Fruit fly (Drosophila melanogaster) whole organism, embryonic: ENCODE results near the gene ftz-f1.

ENCODE experiments used
- BEAF-32 ChIP-seq: fragments of 200-800 bp; sonication (Bioruptor generic); optimal IDR thresholded peaks from 3 replicates; lab custom pipeline; 2017; ENCODE audit warnings: missing biosample characterization, missing genetic modification characterization, mild to moderate bottlenecking, moderate library complexity, missing genetic modification reagents
- Bdp1 ChIP-seq: fragments of 200-800 bp; sonication (Bioruptor generic); optimal IDR thresholded peaks from 3 replicates; lab custom pipeline; 2016; ENCODE audit warnings: missing biosample characterization, missing genetic modification characterization
- Bteb2 ChIP-seq: fragments of 200-800 bp; sonication (Bioruptor generic); optimal IDR thresholded peaks from 2 replicates; lab custom pipeline; 2016; ENCODE audit warnings: missing biosample characterization, missing genetic modification characterization
- C15 ChIP-seq: fragments of 200-800 bp; sonication (Bioruptor generic); IDR thresholded peaks from 3 replicates; pipeline ENCODE4 v1.3.6; 2022; ENCODE audit warnings: missing biosample characterization, missing genetic modification characterization
- CG10321 ChIP-seq: fragments of 200-800 bp; sonication (Bioruptor generic); IDR thresholded peaks from 2 replicates; pipeline ENCODE4 v1.3.6; 2022; ENCODE audit warnings: missing biosample characterization, missing genetic modification characterization
- CG11247 ChIP-seq: fragments of 200-800 bp; sonication (Bioruptor generic); IDR thresholded peaks from 2 replicates; pipeline ENCODE4 v1.3.6; 2022; ENCODE audit warnings: missing biosample characterization, missing genetic modification characterization
- CG13894 ChIP-seq: fragments of 200-800 bp; sonication (Bioruptor generic); optimal IDR thresholded peaks from 3 replicates; lab custom pipeline; 2018; ENCODE audit warnings: missing biosample characterization, mild to moderate bottlenecking, missing genetic modification characterization, moderate library complexity
- CG15514 ChIP-seq: fragments of 200-800 bp; sonication (Bioruptor generic); optimal IDR thresholded peaks from 3 replicates; lab custom pipeline; 2017; ENCODE audit warnings: missing biosample characterization, missing genetic modification characterization, mild to moderate bottlenecking, moderate library complexity, missing genetic modification reagents
- CG16779 ChIP-seq: fragments of 200-800 bp; sonication (Bioruptor generic); IDR thresholded peaks from 2 replicates; pipeline ENCODE4 v1.3.6; 2022; ENCODE audit warnings: missing biosample characterization, missing genetic modification characterization
- CG3163 ChIP-seq: fragments of 200-800 bp; sonication (Bioruptor generic); optimal IDR thresholded peaks from 3 replicates; lab custom pipeline; 2016; ENCODE audit warnings: missing biosample characterization, missing genetic modification characterization
- CG4328 ChIP-seq: fragments of 200-800 bp; sonication (Bioruptor generic); optimal IDR thresholded peaks from 3 replicates; lab custom pipeline; 2017; ENCODE audit warnings: missing biosample characterization, missing genetic modification reagents, missing genetic modification characterization
- CG43689 ChIP-seq: fragments of 200-800 bp; sonication (Bioruptor generic); IDR thresholded peaks from 2 replicates; pipeline ENCODE4 v1.3.6; 2022; ENCODE audit warnings: missing biosample characterization, missing genetic modification characterization
- CG4707 ChIP-seq: fragments of 200-800 bp; sonication (Bioruptor generic); optimal IDR thresholded peaks from 2 replicates; lab custom pipeline; 2018; ENCODE audit warnings: missing biosample characterization, mild to moderate bottlenecking, missing genetic modification characterization, moderate library complexity
- CG5180 ChIP-seq: fragments of 200-800 bp; sonication (Bioruptor generic); optimal IDR thresholded peaks from 3 replicates; lab custom pipeline; 2017; ENCODE audit warnings: missing biosample characterization, missing genetic modification characterization, mild to moderate bottlenecking, moderate library complexity, missing genetic modification reagents
- CG8281 ChIP-seq: fragments of 200-800 bp; sonication (Bioruptor generic); optimal IDR thresholded peaks from 2 replicates; lab custom pipeline; 2018; ENCODE audit warnings: missing biosample characterization, mild to moderate bottlenecking, missing genetic modification characterization, moderate library complexity
- CG8478 ChIP-seq: fragments of >200 bp; optimal IDR thresholded peaks from 2 replicates; lab custom pipeline; 2018
- CG8944 ChIP-seq: fragments of 200-800 bp; sonication (Bioruptor generic); optimal IDR thresholded peaks from 3 replicates; lab custom pipeline; 2016; ENCODE audit warnings: missing biosample characterization, missing genetic modification characterization
- Drgx ChIP-seq: fragments of 200-800 bp; sonication (Bioruptor generic); IDR thresholded peaks from 2 replicates; pipeline ENCODE4 v1.3.6; 2022; ENCODE audit warnings: missing biosample characterization, missing genetic modification characterization
- E2f1 ChIP-seq: fragments of 200-800 bp; sonication (Bioruptor generic); IDR thresholded peaks from 2 replicates; pipeline ENCODE4 v1.3.6; 2022; ENCODE audit warnings: missing biosample characterization, missing genetic modification characterization
- E2f2 ChIP-seq: fragments of 200-800 bp; sonication (Bioruptor generic); IDR thresholded peaks from 2 replicates; pipeline ENCODE4 v1.3.6; 2022; ENCODE audit warnings: missing biosample characterization, missing genetic modification characterization
- Gug ChIP-seq: fragments of 200-800 bp; sonication (Bioruptor generic); IDR thresholded peaks from 4 replicates; pipeline ENCODE4 v1.3.6; 2022; ENCODE audit warnings: missing biosample characterization, missing genetic modification characterization
- H2.0 ChIP-seq: fragments of 200-800 bp; sonication (Bioruptor generic); IDR thresholded peaks from 2 replicates; pipeline ENCODE4 v1.3.6; 2022; ENCODE audit warnings: missing biosample characterization, missing genetic modification characterization
- Hand ChIP-seq: fragments of 200-800 bp; sonication (Bioruptor generic); optimal IDR thresholded peaks from 2 replicates; lab custom pipeline; 2017; ENCODE audit warnings: mild to moderate bottlenecking, missing biosample characterization, missing genetic modification reagents, missing genetic modification characterization
- Neu2 ChIP-seq: fragments of 200-800 bp; sonication (Bioruptor generic); optimal IDR thresholded peaks from 3 replicates; lab custom pipeline; 2016; ENCODE audit warnings: missing biosample characterization, missing genetic modification characterization, borderline replicate concordance
- Nf-YA ChIP-seq: fragments of 200-800 bp; sonication (Bioruptor generic); IDR thresholded peaks from 2 replicates; pipeline ENCODE4 v1.3.6; 2022; ENCODE audit warnings: missing biosample characterization, missing genetic modification characterization
- Ptx1 ChIP-seq: fragments of 200-800 bp; sonication (Bioruptor generic); IDR thresholded peaks from 2 replicates; pipeline ENCODE4 v1.3.6; 2022; ENCODE audit warnings: missing biosample characterization, missing genetic modification characterization
- Xbp1 ChIP-seq: fragments of 200-800 bp; sonication (Bioruptor generic); optimal IDR thresholded peaks from 3 replicates; lab custom pipeline; 2016; ENCODE audit warnings: missing biosample characterization, mild to moderate bottlenecking, missing genetic modification characterization
- YL-1 ChIP-seq: fragments of 200-800 bp; sonication (Bioruptor generic); optimal IDR thresholded peaks from 3 replicates; lab custom pipeline; 2017; ENCODE audit warnings: missing biosample characterization, mild to moderate bottlenecking, missing genetic modification characterization
- abd-A ChIP-seq: fragments of 200-800 bp; sonication (Bioruptor generic); optimal IDR thresholded peaks from 3 replicates; lab custom pipeline; 2019; ENCODE audit warnings: missing biosample characterization, mild to moderate bottlenecking, missing genetic modification characterization, moderate library complexity
- ase ChIP-seq: fragments of 200-800 bp; sonication (Bioruptor generic); IDR thresholded peaks from 3 replicates; pipeline ENCODE4 v1.3.6; 2022; ENCODE audit warnings: missing biosample characterization, missing genetic modification characterization
- bab2 ChIP-seq: fragments of 200-800 bp; sonication (Bioruptor generic); optimal IDR thresholded peaks from 2 replicates; lab custom pipeline; 2016; ENCODE audit warnings: missing biosample characterization, missing genetic modification characterization
- bowl ChIP-seq: fragments of 200-800 bp; sonication (Bioruptor generic); IDR thresholded peaks from 2 replicates; pipeline ENCODE4 v1.3.6; 2022; ENCODE audit warnings: missing biosample characterization, missing genetic modification characterization
- cg ChIP-seq: fragments of 200-800 bp; sonication (Bioruptor generic); optimal IDR thresholded peaks from 3 replicates; lab custom pipeline; 2019; ENCODE audit warnings: missing biosample characterization, mild to moderate bottlenecking, missing genetic modification characterization, moderate library complexity
- chm ChIP-seq: fragments of 200-800 bp; sonication (Bioruptor generic); IDR thresholded peaks from 2 replicates; pipeline ENCODE4 v1.3.6; 2022; ENCODE audit warnings: missing biosample characterization, missing genetic modification characterization
- crol ChIP-seq: fragments of 200-800 bp; sonication (Bioruptor generic); IDR thresholded peaks from 2 replicates; pipeline ENCODE4 v1.3.6; 2022; ENCODE audit warnings: missing biosample characterization, missing genetic modification characterization
- disco-r ChIP-seq: fragments of 200-800 bp; sonication (Bioruptor generic); optimal IDR thresholded peaks from 2 replicates; lab custom pipeline; 2016; ENCODE audit warnings: missing biosample characterization, missing genetic modification characterization
- exex ChIP-seq: fragments of 200-800 bp; sonication (Bioruptor generic); optimal IDR thresholded peaks from 4 replicates; lab custom pipeline; 2018; ENCODE audit warnings: missing biosample characterization, mild to moderate bottlenecking, missing genetic modification characterization, moderate library complexity
- kni ChIP-seq: fragments of 200-800 bp; sonication (Bioruptor generic); optimal IDR thresholded peaks from 3 replicates; lab custom pipeline; 2017; ENCODE audit warnings: mild to moderate bottlenecking, missing biosample characterization, missing genetic modification reagents, missing genetic modification characterization
- nmo ChIP-seq: fragments of 200-800 bp; sonication (Bioruptor generic); optimal IDR thresholded peaks from 2 replicates; lab custom pipeline; 2018; ENCODE audit warnings: missing biosample characterization, mild to moderate bottlenecking, missing genetic modification characterization, moderate library complexity
- nom ChIP-seq: fragments of 200-800 bp; sonication (Bioruptor generic); optimal IDR thresholded peaks from 2 replicates; lab custom pipeline; 2017; ENCODE audit warnings: missing biosample characterization, missing genetic modification characterization, mild to moderate bottlenecking, moderate library complexity, missing genetic modification reagents
- rib ChIP-seq: fragments of 200-800 bp; sonication (Bioruptor generic); IDR thresholded peaks from 2 replicates; pipeline ENCODE4 v1.3.6; 2022; ENCODE audit warnings: missing biosample characterization, missing genetic modification characterization
- scrt ChIP-seq: fragments of 200-800 bp; sonication (Bioruptor generic); optimal IDR thresholded peaks from 2 replicates; lab custom pipeline; 2018; ENCODE audit warnings: missing biosample characterization, mild to moderate bottlenecking, missing genetic modification characterization, moderate library complexity
- stc ChIP-seq: fragments of 200-800 bp; sonication (Bioruptor generic); IDR thresholded peaks from 2 replicates; pipeline ENCODE4 v1.3.6; 2022; ENCODE audit warnings: missing biosample characterization, missing genetic modification characterization
- sug ChIP-seq: fragments of 200-800 bp; optimal IDR thresholded peaks from 2 replicates; lab custom pipeline; 2019; ENCODE audit warnings: missing biosample characterization, mild to moderate bottlenecking, missing genetic modification characterization, moderate library complexity
- tin ChIP-seq: fragments of 200-800 bp; sonication (Bioruptor generic); optimal IDR thresholded peaks from 3 replicates; lab custom pipeline; 2016; ENCODE audit warnings: missing biosample characterization, missing genetic modification characterization
- trem ChIP-seq: fragments of 200-800 bp; optimal IDR thresholded peaks from 3 replicates; lab custom pipeline; 2019; ENCODE audit warnings: missing biosample characterization, mild to moderate bottlenecking, missing genetic modification characterization, moderate library complexity
- ttk ChIP-seq: fragments of 200-800 bp; sonication (Bioruptor generic); IDR thresholded peaks from 2 replicates; pipeline ENCODE4 v2.1.2; 2022; ENCODE audit warnings: missing biosample characterization, missing genetic modification characterization
- unpg ChIP-seq: fragments of 200-800 bp; sonication (Bioruptor generic); optimal IDR thresholded peaks from 3 replicates; lab custom pipeline; 2018; ENCODE audit warnings: missing biosample characterization, mild to moderate bottlenecking, missing genetic modification characterization, moderate library complexity
- vvl ChIP-seq: fragments of 200-800 bp; sonication (Bioruptor generic); IDR thresholded peaks from 2 replicates; pipeline ENCODE4 v1.3.6; 2022; ENCODE audit warnings: missing biosample characterization, missing genetic modification characterization
- zen2 ChIP-seq: fragments of 200-800 bp; sonication (Bioruptor generic); IDR thresholded peaks from 3 replicates; pipeline ENCODE4 v1.3.6; 2022; ENCODE audit warnings: missing biosample characterization, missing genetic modification characterization; ENCODE audit not compliant: partially characterized antibody

The ftz-f1 gene

dm6 chr3L:18772014-18772560 lies 29.0 kb downstream of the ftz-f1 start (continued):
- TF ChIP-seq kni: peak; percentile 32
- TF ChIP-seq ase (GFP tag; lab: Robert Waterston, UW): peak; percentile 15; the same call in 1 of the 3 replicates
- TF ChIP-seq CG15514 (GFP tag; lab: Kevin White, UChicago): peak; percentile 4
- TF ChIP-seq CG11247 (GFP tag; lab: Robert Waterston, UW): peak; percentile 27; the same call in 1 of the 2 replicates
- TF ChIP-seq nom (GFP tag; lab: Kevin White, UChicago): no peak
- TF ChIP-seq vvl (GFP tag; lab: Robert Waterston, UW): no peak; the same call in 1 of the 2 replicates
- TF ChIP-seq CG43689 (GFP tag; lab: Robert Waterston, UW): no peak
- TF ChIP-seq ttk (GFP tag; lab: Robert Waterston, UW): peak; percentile 7; the same call in 1 of the 2 replicates
- TF ChIP-seq CG16779: 0 out of 2 replicates have a peak, but pooled peaks have one; percentile 2
- peak; percentile 86 for TF ChIP-seq scrt (GFP tag; lab: Kevin White, UChicago)
- no peak for TF ChIP-seq Gug (GFP tag; lab: Robert Waterston, UW)
- TF ChIP-seq E2f2 (GFP tag; lab: Robert Waterston, UW): no peak
- no peak for TF ChIP-seq CG3163 (GFP tag; lab: Kevin White, UChicago)
- TF ChIP-seq Hand (GFP tag; lab: Kevin White, UChicago): no peak
- no peak for TF ChIP-seq Xbp1 (GFP tag; lab: Kevin White, UChicago)
- no peak for TF ChIP-seq YL-1
- no peak for TF ChIP-seq bab2
- TF ChIP-seq nmo (GFP tag; lab: Kevin White, UChicago): no peak
- TF ChIP-seq disco-r (GFP tag; lab: Kevin White, UChicago): no peak
- TF ChIP-seq stc (GFP tag; lab: Robert Waterston, UW): no peak
- TF ChIP-seq chm: no peak
- peak; percentile 23 for TF ChIP-seq CG13894 (tag; lab: Kevin White, UChicago)
- TF ChIP-seq abd-A: peak; percentile 75
- TF ChIP-seq CG8944: no peak
- no peak for TF ChIP-seq CG4707
- TF ChIP-seq Bteb2 (GFP tag; lab: Kevin White, UChicago): no peak
- TF ChIP-seq rib (GFP tag; lab: Robert Waterston, UW): no peak
- no peak for TF ChIP-seq E2f1 (GFP tag; lab: Robert Waterston, UW)
- TF ChIP-seq exex (tag; lab: Kevin White, UChicago): peak; percentile 34
- peak; percentile 10; the same call in 1 of the 2 replicates for TF ChIP-seq H2.0 (GFP tag; lab: Robert Waterston, UW)
- TF ChIP-seq sug: peak; percentile 18
- TF ChIP-seq tin: no peak
- no peak for TF ChIP-seq Bdp1
- no peak for TF ChIP-seq BEAF-32
- no peak for TF ChIP-seq bowl

- peak; percentile 18 for TF ChIP-seq CG5180 (GFP tag; lab: Kevin White, UChicago)
- peak; percentile 0 for TF ChIP-seq CG8281
- no peak for TF ChIP-seq C15 (GFP tag; lab: Robert Waterston, UW)
- no peak for TF ChIP-seq Neu2 (GFP tag; lab: Kevin White, UChicago)
- TF ChIP-seq cg (GFP tag; lab: Kevin White, UChicago): peak; percentile 87
- peak; percentile 47; the same call in 1 of the 3 replicates for TF ChIP-seq zen2 (GFP tag; lab: Robert Waterston, UW)
- no peak for TF ChIP-seq CG8944
- peak; percentile 96 for TF ChIP-seq crol (GFP tag; lab: Robert Waterston, UW)
- no peak for TF ChIP-seq unpg (GFP tag; lab: Kevin White, UChicago)
- no peak for TF ChIP-seq Nf-YA
- peak; percentile 80 for TF ChIP-seq Drgx (GFP tag; lab: Robert Waterston, UW)
- TF ChIP-seq CG8478 (lab: Kevin White, UChicago): peak; percentile 73
- TF ChIP-seq trem: peak; percentile 8
- TF ChIP-seq CG10321 (GFP tag; lab: Robert Waterston, UW): peak; percentile 86
- peak; percentile 20 for TF ChIP-seq CG4328 (GFP tag; lab: Kevin White, UChicago)
- peak; percentile 29; the same call in 1 of the 2 replicates for TF ChIP-seq Ptx1
These were observed 29.8 kb downstream of the ftz-f1 start for dm6 chr3L:18771095-18772013.
